Fruit fly (Drosophila melanogaster): ENCODE results near the gene Nepl8.

Nepl8 gene

DNA sequence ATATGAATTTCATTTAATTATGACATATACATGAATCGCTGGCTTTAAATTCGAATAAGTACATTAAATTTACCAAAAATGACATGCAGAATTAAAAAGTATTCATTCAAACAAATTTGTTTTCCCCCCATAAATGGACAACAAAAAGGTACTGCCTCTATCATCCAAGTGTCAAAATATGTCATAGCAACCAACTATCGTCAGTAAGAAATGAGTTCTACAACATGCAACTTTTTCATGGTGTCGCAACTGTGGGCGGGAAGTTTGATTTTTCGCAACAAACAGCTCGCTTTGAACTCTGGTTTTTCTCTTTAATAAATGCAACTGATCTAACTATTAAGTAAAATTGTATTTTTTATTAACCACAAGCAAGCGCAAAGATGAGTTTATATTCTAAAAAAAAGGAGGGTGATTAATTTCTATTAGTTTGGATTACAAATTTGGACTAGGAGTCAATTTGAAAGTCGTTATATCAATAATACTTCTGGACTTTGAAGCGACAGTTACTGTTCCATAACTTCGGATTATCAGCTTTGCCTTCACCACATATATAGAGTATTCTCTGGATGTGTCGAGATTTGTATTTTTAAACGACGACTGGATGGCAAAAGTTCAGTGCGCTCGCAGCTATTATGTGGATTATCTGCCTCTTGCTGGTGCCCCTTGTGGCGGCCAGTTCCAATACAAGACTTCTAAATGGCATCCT, at the start of gene Nepl8 (continued):
- TF ChIP-seq Trl (optimal IDR thresholded peaks at IDR 0.05) (no peak), Trl (GFP tag; optimal IDR thresholded peaks at IDR 0.05) (peak; percentile 20), CG10147 (GFP tag; optimal IDR thresholded peaks at IDR 0.05) (peak; percentile 1), CG7839 (tag; optimal IDR thresholded peaks at IDR 0.05) (peak; percentile 42), pfk (GFP tag; optimal IDR thresholded peaks at IDR 0.05) (peak; percentile 54), bbx (GFP tag; IDR thresholded peaks at IDR 0.05; ENCODE audit: partially characterized antibody) (0 out of 2 replicates have a peak, but pooled peaks have one; percentile 33), CG17912 (GFP tag; optimal IDR thresholded peaks at IDR 0.05) (peak; percentile 23), twi (tag; optimal IDR thresholded peaks at IDR 0.05) (peak; percentile 4), btn (GFP tag; optimal IDR thresholded peaks at IDR 0.05) (no peak), CG12942 (GFP tag; optimal IDR thresholded peaks at IDR 0.05) (peak; percentile 39), ind (GFP tag; optimal IDR thresholded peaks at IDR 0.05) (peak; percentile 20), Hr51 (GFP tag; optimal IDR thresholded peaks at IDR 0.05) (peak in 1 of 2 experiments; percentile 43), Bgb (GFP tag; IDR thresholded peaks at IDR 0.05; ENCODE audit: partially characterized antibody) (peak; percentile 59; the same call in 1 of the 2 replicates), CG12071 (GFP tag; optimal IDR thresholded peaks at IDR 0.05) (no peak), Lhr (GFP tag; optimal IDR thresholded peaks at IDR 0.05) (peak; percentile 90), trem (tag; optimal IDR thresholded peaks at IDR 0.05) (peak; percentile 64), Myb (GFP tag; optimal IDR thresholded peaks at IDR 0.05) (peak; percentile 77), CG3163 (GFP tag; optimal IDR thresholded peaks at IDR 0.05) (peak; percentile 12), CG12769 (tag; optimal IDR thresholded peaks at IDR 0.05) (peak; percentile 41), CG1024 (GFP tag; IDR thresholded peaks at IDR 0.05) (0 out of 2 replicates have a peak, but pooled peaks have one; percentile 29), Dp (GFP tag; optimal IDR thresholded peaks at IDR 0.05) (peak; percentile 100), toy (GFP tag; IDR thresholded peaks at IDR 0.05) (no peak), CG9817 (tag; optimal IDR thresholded peaks at IDR 0.05) (peak; percentile 56), pho (GFP tag; optimal IDR thresholded peaks at IDR 0.05) (no peak), HmgZ (tag; optimal IDR thresholded peaks at IDR 0.05) (peak; percentile 83), luna (GFP tag; optimal IDR thresholded peaks at IDR 0.05) (peak; percentile 22), CG4854 (GFP tag; optimal IDR thresholded peaks at IDR 0.05) (peak; percentile 33), mam (GFP tag; optimal IDR thresholded peaks at IDR 0.05) (peak; percentile 49), NC2β (GFP tag; optimal IDR thresholded peaks at IDR 0.05) (peak; percentile 2), pita (GFP tag; optimal IDR thresholded peaks at IDR 0.05) (no peak), CG14014 (GFP tag; IDR thresholded peaks at IDR 0.05) (peak; percentile 35; the same call in 1 of the 2 replicates), CG2199 (GFP tag; IDR thresholded peaks at IDR 0.05) (peak; percentile 90), sc (optimal IDR thresholded peaks at IDR 0.05) (no peak), sc (GFP tag; optimal IDR thresholded peaks at IDR 0.05) (no peak), eve (GFP tag; optimal IDR thresholded peaks at IDR 0.05) (peak in 1 of 2 experiments; percentile 13), CG13624 (GFP tag; optimal IDR thresholded peaks at IDR 0.05) (peak; percentile 59), CG8290 (GFP tag; optimal IDR thresholded peaks at IDR 0.05) (peak; percentile 40), CG8290 (tag; optimal IDR thresholded peaks at IDR 0.05) (peak in 1 of 2 experiments; percentile 86), NfI (GFP tag; optimal IDR thresholded peaks at IDR 0.05) (peak; percentile 37), ttk (GFP tag; IDR thresholded peaks at IDR 0.05) (0 out of 2 replicates have a peak, but pooled peaks have one; percentile 17), slou (GFP tag; optimal IDR thresholded peaks at IDR 0.05) (peak; percentile 26), CG2712 (tag; optimal IDR thresholded peaks at IDR 0.05) (peak; percentile 54), Deaf1 (tag; optimal IDR thresholded peaks at IDR 0.05) (peak; percentile 19), grau (tag; optimal IDR thresholded peaks at IDR 0.05) (peak; percentile 32), knrl (GFP tag; IDR thresholded peaks at IDR 0.05; ENCODE audit: partially characterized antibody) (no peak; the same call in 2 of the 3 replicates), ranshi (GFP tag; IDR thresholded peaks at IDR 0.05) (peak; percentile 37; the same call in 1 of the 2 replicates), zfh2 (GFP tag; optimal IDR thresholded peaks at IDR 0.05) (peak; percentile 37), CG7987 (GFP tag; optimal IDR thresholded peaks at IDR 0.05) (peak; percentile 40), crp (GFP tag; optimal IDR thresholded peaks at IDR 0.05) (peak in 1 of 2 experiments; percentile 29)

All from whole organism, embryonic.